Fruit fly (Drosophila melanogaster) whole organism, embryonic: ENCODE results near the gene CG13659.

Source experiments
- Ada2b ChIP-seq: fragments of 200-800 bp; sonication (Bioruptor generic); IDR thresholded peaks from 2 replicates; pipeline ENCODE4 v1.3.6; 2022; ENCODE audit warnings: missing biosample characterization, missing genetic modification characterization
- Atf3 ChIP-seq: fragments of 200-800 bp; sonication (Bioruptor generic); optimal IDR thresholded peaks from 3 replicates; lab custom pipeline; 2016; ENCODE audit warnings: missing biosample characterization, missing genetic modification characterization
- CG12391 ChIP-seq: fragments of 200-800 bp; sonication (Bioruptor generic); optimal IDR thresholded peaks from 3 replicates; lab custom pipeline; 2018; ENCODE audit warnings: missing biosample characterization, mild to moderate bottlenecking, missing genetic modification characterization, moderate library complexity
- CG13424 ChIP-seq: fragments of 200-800 bp; sonication (Bioruptor generic); optimal IDR thresholded peaks from 2 replicates; lab custom pipeline; 2019; ENCODE audit warnings: missing biosample characterization, mild to moderate bottlenecking, missing genetic modification characterization, moderate library complexity
- CG14965 ChIP-seq: fragments of 200-800 bp; sonication (Bioruptor generic); optimal IDR thresholded peaks from 2 replicates; lab custom pipeline; 2016; ENCODE audit warnings: missing biosample characterization, missing genetic modification characterization, borderline replicate concordance
- CG1602 ChIP-seq: fragments of 200-800 bp; sonication (Bioruptor generic); optimal IDR thresholded peaks from 3 replicates; lab custom pipeline; 2016; ENCODE audit warnings: missing biosample characterization, missing genetic modification characterization
- CG2199 ChIP-seq: fragments of 200-800 bp; sonication (Bioruptor generic); IDR thresholded peaks from 3 replicates; pipeline ENCODE4 v1.3.6; 2022; ENCODE audit warnings: missing biosample characterization, missing genetic modification characterization
- CG3065 ChIP-seq: fragments of 200-800 bp; sonication (Bioruptor generic); optimal IDR thresholded peaks from 2 replicates; lab custom pipeline; 2016; ENCODE audit warnings: missing biosample characterization, missing genetic modification characterization
- CG31388 ChIP-seq: fragments of 200-800 bp; sonication (Bioruptor generic); optimal IDR thresholded peaks from 2 replicates; lab custom pipeline; 2016; ENCODE audit warnings: missing biosample characterization, missing genetic modification characterization
- CG34422 ChIP-seq: fragments of 200-800 bp; sonication (Bioruptor generic); IDR thresholded peaks from 3 replicates; pipeline ENCODE4 v1.3.6; 2022; ENCODE audit warnings: missing biosample characterization, missing genetic modification characterization
- CG43689 ChIP-seq: fragments of 200-800 bp; sonication (Bioruptor generic); IDR thresholded peaks from 2 replicates; pipeline ENCODE4 v1.3.6; 2022; ENCODE audit warnings: missing biosample characterization, missing genetic modification characterization
- CG4404 ChIP-seq: fragments of 200-800 bp; sonication (Bioruptor generic); IDR thresholded peaks from 2 replicates; pipeline ENCODE4 v1.3.6; 2022; ENCODE audit warnings: missing biosample characterization, missing genetic modification characterization
- CG5245 ChIP-seq: fragments of 200-800 bp; sonication (Bioruptor generic); optimal IDR thresholded peaks from 3 replicates; lab custom pipeline; 2016; ENCODE audit warnings: missing biosample characterization, missing genetic modification characterization
- CG6854 ChIP-seq: fragments of 200-800 bp; sonication (Bioruptor generic); optimal IDR thresholded peaks from 3 replicates; lab custom pipeline; 2017; ENCODE audit warnings: missing biosample characterization, mild to moderate bottlenecking, missing genetic modification characterization
- CG7928 ChIP-seq: fragments of 200-800 bp; sonication (Bioruptor generic); optimal IDR thresholded peaks from 2 replicates; lab custom pipeline; 2017; ENCODE audit warnings: missing biosample characterization, mild to moderate bottlenecking, missing genetic modification characterization
- CG7987 ChIP-seq: fragments of 200-800 bp; sonication (Bioruptor generic); optimal IDR thresholded peaks from 2 replicates; lab custom pipeline; 2018; ENCODE audit warnings: missing biosample characterization, mild to moderate bottlenecking, missing genetic modification characterization, moderate library complexity
- CG8765 ChIP-seq: fragments of 200-800 bp; sonication (Bioruptor generic); IDR thresholded peaks from 2 replicates; pipeline ENCODE4 v1.3.6; 2022; ENCODE audit warnings: missing biosample characterization, missing genetic modification characterization
- CrebB ChIP-seq: fragments of 200-800 bp; sonication (Bioruptor generic); optimal IDR thresholded peaks from 3 replicates; lab custom pipeline; 2018; ENCODE audit warnings: missing biosample characterization, mild to moderate bottlenecking, missing genetic modification characterization
- D19A ChIP-seq: fragments of 200-800 bp; optimal IDR thresholded peaks from 3 replicates; lab custom pipeline; 2019; ENCODE audit warnings: missing biosample characterization, mild to moderate bottlenecking, missing genetic modification characterization, moderate library complexity
- Drgx ChIP-seq: fragments of 200-800 bp; sonication (Bioruptor generic); IDR thresholded peaks from 2 replicates; pipeline ENCODE4 v1.3.6; 2022; ENCODE audit warnings: missing biosample characterization, missing genetic modification characterization
- GATAe ChIP-seq: fragments of 200-800 bp; sonication (Bioruptor generic); conservative IDR thresholded peaks from 2 replicates; pipeline ENCODE4 v1.3.6; 2022; ENCODE audit warnings: missing biosample characterization, missing genetic modification characterization
- Hr3 ChIP-seq: fragments of 200-800 bp; sonication (Bioruptor generic); optimal IDR thresholded peaks from 3 replicates; lab custom pipeline; 2016; ENCODE audit warnings: missing biosample characterization, missing genetic modification characterization
- Lim3 ChIP-seq: fragments of 200-800 bp; sonication (Bioruptor generic); IDR thresholded peaks from 2 replicates; pipeline ENCODE4 v1.3.6; 2022; ENCODE audit warnings: missing biosample characterization, missing genetic modification characterization
- MTF-1 ChIP-seq: fragments of 200-800 bp; sonication (Bioruptor generic); optimal IDR thresholded peaks from 2 replicates; lab custom pipeline; 2018; ENCODE audit warnings: missing biosample characterization, mild to moderate bottlenecking, missing genetic modification characterization, borderline replicate concordance
- Med ChIP-seq: fragments of 200-800 bp; sonication (Bioruptor generic); peaks from one replicate; lab custom pipeline; 2016; ENCODE audit warnings: missing biosample characterization, missing genetic modification characterization, mild to moderate bottlenecking, inconsistent platforms, moderate library complexity
- Ptx1 ChIP-seq: fragments of 200-800 bp; sonication (Bioruptor generic); IDR thresholded peaks from 2 replicates; pipeline ENCODE4 v1.3.6; 2022; ENCODE audit warnings: missing biosample characterization, missing genetic modification characterization
- Six4 ChIP-seq: fragments of 200-800 bp; sonication (Bioruptor generic); optimal IDR thresholded peaks from 2 replicates; lab custom pipeline; 2016; ENCODE audit warnings: missing biosample characterization, missing genetic modification characterization
- Trl ChIP-seq, 3 experiments: fragments of >200 bp in 2 of 3; fragments of 200-800 bp in 1 of 3; sonication (Bioruptor generic) in 1 of 3; optimal IDR thresholded peaks; 2 replicates in 1 of 3; 3 replicates in 2 of 3; lab custom pipeline; 2016 to 2017; ENCODE audit warnings: missing biosample characterization in 1 of 3, missing genetic modification characterization in 1 of 3
- Vsx1 ChIP-seq: fragments of 200-800 bp; sonication (Bioruptor generic); optimal IDR thresholded peaks from 2 replicates; lab custom pipeline; 2017; ENCODE audit warnings: missing biosample characterization, mild to moderate bottlenecking, missing genetic modification characterization, missing genetic modification reagents
- abd-A ChIP-seq: fragments of 200-800 bp; sonication (Bioruptor generic); optimal IDR thresholded peaks from 3 replicates; lab custom pipeline; 2019; ENCODE audit warnings: missing biosample characterization, mild to moderate bottlenecking, missing genetic modification characterization, moderate library complexity
- cato ChIP-seq: fragments of 200-800 bp; sonication (Bioruptor generic); optimal IDR thresholded peaks from 2 replicates; lab custom pipeline; 2016; ENCODE audit warnings: missing biosample characterization, missing genetic modification characterization, borderline replicate concordance
- chinmo ChIP-seq: fragments of 200-800 bp; sonication (Bioruptor generic); IDR thresholded peaks from 4 replicates; pipeline ENCODE4 v1.3.6; 2022; ENCODE audit warnings: missing biosample characterization, missing genetic modification characterization; ENCODE audit not compliant: partially characterized antibody
- crol ChIP-seq: fragments of 200-800 bp; sonication (Bioruptor generic); IDR thresholded peaks from 2 replicates; pipeline ENCODE4 v1.3.6; 2022; ENCODE audit warnings: missing biosample characterization, missing genetic modification characterization
- eve ChIP-seq, 2 experiments: fragments of >200 bp; optimal IDR thresholded peaks; 2 replicates each; lab custom pipeline; 2017; ENCODE audit warnings: missing biosample characterization in 2 of 2, missing genetic modification characterization in 2 of 2
- exex ChIP-seq: fragments of 200-800 bp; sonication (Bioruptor generic); optimal IDR thresholded peaks from 4 replicates; lab custom pipeline; 2018; ENCODE audit warnings: missing biosample characterization, mild to moderate bottlenecking, missing genetic modification characterization, moderate library complexity
- gce ChIP-seq: fragments of 200-800 bp; sonication (Bioruptor generic); IDR thresholded peaks from 3 replicates; pipeline ENCODE4 v1.3.6; 2022; ENCODE audit warnings: missing biosample characterization, missing genetic modification characterization
- lbe ChIP-seq: fragments of 200-800 bp; sonication (Bioruptor generic); optimal IDR thresholded peaks from 2 replicates; lab custom pipeline; 2016; ENCODE audit warnings: missing biosample characterization, mild to moderate bottlenecking, missing genetic modification characterization
- lmd ChIP-seq: fragments of 200-800 bp; sonication (Bioruptor generic); IDR thresholded peaks from 2 replicates; pipeline ENCODE4 v1.3.6; 2022; ENCODE audit warnings: missing biosample characterization, missing genetic modification characterization
- mirr ChIP-seq: fragments of 200-800 bp; sonication (Bioruptor generic); optimal IDR thresholded peaks from 3 replicates; lab custom pipeline; 2018; ENCODE audit warnings: missing biosample characterization, mild to moderate bottlenecking, missing genetic modification characterization
- row ChIP-seq: fragments of 200-800 bp; sonication (Bioruptor generic); IDR thresholded peaks from 3 replicates; pipeline ENCODE4 v1.3.6; 2022; ENCODE audit warnings: missing biosample characterization, missing genetic modification characterization
- sens ChIP-seq: fragments of 200-800 bp; sonication (Bioruptor generic); peaks from one replicate; lab custom pipeline; 2016; ENCODE audit warnings: missing biosample characterization, missing genetic modification characterization
- toy ChIP-seq: fragments of 200-800 bp; sonication (Bioruptor generic); IDR thresholded peaks from 2 replicates; pipeline ENCODE4 v1.3.6; 2022; ENCODE audit warnings: missing biosample characterization, missing genetic modification characterization
- zen2 ChIP-seq: fragments of 200-800 bp; sonication (Bioruptor generic); IDR thresholded peaks from 3 replicates; pipeline ENCODE4 v1.3.6; 2022; ENCODE audit warnings: missing biosample characterization, missing genetic modification characterization; ENCODE audit not compliant: partially characterized antibody

The CG13659 gene

dm6 chr3R:25320898-25321297 lies 20.2 kb downstream of the CG13659 start (continued):
- TF ChIP-seq Ada2b: no peak
- TF ChIP-seq Vsx1 (GFP tag; lab: Kevin White, UChicago): no peak
- peak; percentile 33 for TF ChIP-seq Med (GFP tag; lab: Kevin White, UChicago)
- no peak for TF ChIP-seq CG34422 (GFP tag; lab: Robert Waterston, UW)
- peak; percentile 36 for TF ChIP-seq mirr (GFP tag; lab: Kevin White, UChicago)
- TF ChIP-seq CG5245 (GFP tag; lab: Kevin White, UChicago): no peak
- TF ChIP-seq CG1602 (GFP tag; lab: Kevin White, UChicago): no peak
- TF ChIP-seq Lim3 (GFP tag; lab: Robert Waterston, UW): 0 out of 2 replicates have a peak, but pooled peaks have one; percentile 26
- 0 out of 2 replicates have a peak, but pooled peaks have one; percentile 40 for TF ChIP-seq GATAe
- no peak for TF ChIP-seq CG7928
- no peak for TF ChIP-seq lbe (GFP tag; lab: Kevin White, UChicago)
- no peak for TF ChIP-seq D19A
- no peak for TF ChIP-seq CG31388 (GFP tag; lab: Kevin White, UChicago)
- no peak for TF ChIP-seq CG14965

- TF ChIP-seq abd-A (tag; lab: Kevin White, UChicago) (no peak), exex (tag; lab: Kevin White, UChicago) (peak; percentile 65)
These were observed 21.0 kb downstream of the CG13659 start for dm6 chr3R:25321681-25322080.

- TF ChIP-seq CG6854 (GFP tag; lab: Kevin White, UChicago) (no peak), exex (tag; lab: Kevin White, UChicago) (peak; percentile 20)
These were observed 22.0 kb downstream of the CG13659 start, which contains the start of gene CG10562 for dm6 chr3R:25322657-25323056. Gene CG10562 (minus strand): TSS chr3R:25322757.

- TF ChIP-seq zen2 (GFP tag; lab: Robert Waterston, UW) (0 out of 3 replicates have a peak, but pooled peaks have one; percentile 16), gce (GFP tag; lab: Robert Waterston, UW) (0 out of 3 replicates have a peak, but pooled peaks have one; percentile 20), chinmo (GFP tag; lab: Robert Waterston, UW) (peak; percentile 59; the same call in 2 of the 4 replicates), row (GFP tag; lab: Robert Waterston, UW) (0 out of 3 replicates have a peak, but pooled peaks have one; percentile 6), crol (GFP tag; lab: Robert Waterston, UW) (peak; percentile 90)
These were observed 27.8 kb downstream of the CG13659 start for dm6 chr3R:25328540-25328939.

- TF ChIP-seq CG13424 (tag; lab: Kevin White, UChicago): no peak
- TF ChIP-seq chinmo (GFP tag; lab: Robert Waterston, UW): 0 out of 4 replicates have a peak, but pooled peaks have one; percentile 40
- no peak for TF ChIP-seq CG43689 (GFP tag; lab: Robert Waterston, UW)
- TF ChIP-seq CG34422 (GFP tag; lab: Robert Waterston, UW): 0 out of 3 replicates have a peak, but pooled peaks have one; percentile 41
- TF ChIP-seq Drgx (GFP tag; lab: Robert Waterston, UW): peak; percentile 39; the same call in 1 of the 2 replicates
- peak; percentile 47 for TF ChIP-seq sens (GFP tag; lab: Kevin White, UChicago)
- no peak for TF ChIP-seq toy
- TF ChIP-seq lmd (GFP tag; lab: Robert Waterston, UW): no peak
- TF ChIP-seq CG4404 (GFP tag; lab: Robert Waterston, UW): no peak
- TF ChIP-seq CG7987: peak; percentile 6
- TF ChIP-seq Trl (optimal IDR thresholded peaks at IDR 0.05; lab: Kevin White, UChicago): peak in 1 of 2 experiments; percentile 39
- no peak for TF ChIP-seq Trl (GFP tag; optimal IDR thresholded peaks at IDR 0.05; lab: Kevin White, UChicago)
- no peak for TF ChIP-seq CG8765
- TF ChIP-seq Six4 (GFP tag; lab: Kevin White, UChicago): no peak
- TF ChIP-seq Ptx1 (GFP tag; lab: Robert Waterston, UW): no peak
- no peak for TF ChIP-seq MTF-1 (GFP tag; lab: Kevin White, UChicago)
- no peak for TF ChIP-seq cato (GFP tag; lab: Kevin White, UChicago)
- TF ChIP-seq Atf3 (GFP tag; lab: Kevin White, UChicago): no peak
- 0 out of 3 replicates have a peak, but pooled peaks have one; percentile 10 for TF ChIP-seq CG2199 (GFP tag; lab: Robert Waterston, UW)
- TF ChIP-seq CG3065 (GFP tag; lab: Kevin White, UChicago): no peak
- TF ChIP-seq CG12391 (tag; lab: Kevin White, UChicago): no peak
- peak; percentile 26 for TF ChIP-seq CrebB (tag; lab: Kevin White, UChicago)
- no peak for TF ChIP-seq eve (GFP tag; optimal IDR thresholded peaks at IDR 0.05; lab: Kevin White, UChicago)
- no peak for TF ChIP-seq Hr3 (GFP tag; lab: Kevin White, UChicago)
These were observed 28.4 kb downstream of the CG13659 start, which contains the start of gene CHKov1 for dm6 chr3R:25329079-25329478. Gene CHKov1 (minus strand): TSS chr3R:25329316.
